Worm (Caenorhabditis elegans): Measurements from ENCODE around the gene R02E12.4.

DNA sequence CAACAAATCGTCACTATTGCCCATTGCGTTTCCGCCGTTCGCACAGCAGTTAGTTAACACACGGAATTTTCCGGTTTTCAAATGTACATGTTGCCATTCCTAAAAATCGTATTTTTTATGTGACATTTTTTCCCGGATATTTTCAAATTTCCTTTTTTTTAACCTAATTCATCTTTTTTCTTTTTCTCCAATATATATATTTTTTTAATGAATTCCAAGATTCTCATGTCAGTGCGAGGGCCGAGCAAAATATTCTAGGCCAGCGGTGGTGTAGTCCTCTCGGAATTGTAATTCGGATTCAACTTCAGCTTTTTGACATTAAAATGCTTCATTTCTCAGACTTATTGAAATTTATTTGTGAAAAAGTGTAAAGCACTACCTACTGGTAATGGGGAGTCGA, at the start of gene R02E12.4:
- TF ChIP-seq unc-62 (GFP tag; optimal IDR thresholded peaks at IDR 0.05) (no peak), Y56A3A.18 (GFP tag; IDR thresholded peaks at IDR 0.05) (no peak), ZK185.1 (tag; optimal IDR thresholded peaks at IDR 0.05; ENCODE audit: poor library complexity, severe bottlenecking) (no peak), hmg-1.2 (GFP tag; IDR thresholded peaks at IDR 0.05) (no peak), hmg-20 (GFP tag; IDR thresholded peaks at IDR 0.05) (no peak), madf-8 (GFP tag; conservative IDR thresholded peaks at IDR 0.05) (no peak), repo-1 (tag; optimal IDR thresholded peaks at IDR 0.05) (no peak), hlh-26 (GFP tag; conservative IDR thresholded peaks at IDR 0.05) (no peak), F52B5.7 (tag; optimal IDR thresholded peaks at IDR 0.05) (no peak), K11D2.4 (GFP tag; IDR thresholded peaks at IDR 0.05) (no peak), F49E8.2 (tag; optimal IDR thresholded peaks at IDR 0.05; ENCODE audit: insufficient read depth) (no peak)

Data from whole organism, young adult.